Worm (Caenorhabditis elegans) whole organism, midembryonic: ENCODE data around the gene pro-3.

Source experiments
- T22C8.4 ChIP-seq: fragments of 200-800 bp; sonication (Bioruptor generic); IDR thresholded peaks from 2 replicates; pipeline ENCODE4 v1.3.6; 2022; ENCODE audit warnings: missing genetic modification characterization, missing compliant biosample characterization
- cog-1 ChIP-seq: sonication (generic microtip); optimal IDR thresholded peaks from 2 replicates; lab custom pipeline; 2016; ENCODE audit warnings: missing genetic modification characterization, missing compliant biosample characterization
- flt-1 ChIP-seq: fragments of 200-800 bp; sonication (Bioruptor generic); IDR thresholded peaks from 2 replicates; pipeline ENCODE4 v1.3.6; 2022; ENCODE audit warnings: missing genetic modification characterization, missing compliant biosample characterization
- klf-2 ChIP-seq: fragments of 200-800 bp; sonication (Bioruptor generic); conservative IDR thresholded peaks from 2 replicates; pipeline ENCODE4 v1.3.6; 2022; ENCODE audit warnings: missing genetic modification reagents, missing genetic modification characterization, missing compliant biosample characterization
- med-1 ChIP-seq: sonication (generic microtip); optimal IDR thresholded peaks from 2 replicates; lab custom pipeline; 2017; ENCODE audit warnings: missing genetic modification characterization, mild to moderate bottlenecking, missing compliant biosample characterization, antibody characterized with exemption, missing genetic modification reagents; ENCODE audit not compliant: insufficient read depth
- ref-1 ChIP-seq: fragments of 200-800 bp; sonication (Bioruptor generic); conservative IDR thresholded peaks from 2 replicates; pipeline ENCODE4 v1.3.6; 2022; ENCODE audit warnings: missing genetic modification reagents, missing genetic modification characterization, missing compliant biosample characterization
- tab-1 ChIP-seq: fragments of 200-800 bp; sonication (Bioruptor generic); IDR thresholded peaks from 2 replicates; pipeline ENCODE4 v1.3.6; 2022; ENCODE audit warnings: missing genetic modification characterization, missing compliant biosample characterization
- ztf-23 ChIP-seq: fragments of 200-800 bp; sonication (Bioruptor generic); IDR thresholded peaks from 2 replicates; pipeline ENCODE4 v1.3.6; 2022; ENCODE audit warnings: missing genetic modification reagents, missing genetic modification characterization, missing compliant biosample characterization
- ztf-29 ChIP-seq: fragments of 200-800 bp; sonication (Bioruptor generic); IDR thresholded peaks from 2 replicates; pipeline ENCODE4 v1.3.6; 2022; ENCODE audit warnings: missing genetic modification reagents, missing genetic modification characterization, missing compliant biosample characterization

DNA sequence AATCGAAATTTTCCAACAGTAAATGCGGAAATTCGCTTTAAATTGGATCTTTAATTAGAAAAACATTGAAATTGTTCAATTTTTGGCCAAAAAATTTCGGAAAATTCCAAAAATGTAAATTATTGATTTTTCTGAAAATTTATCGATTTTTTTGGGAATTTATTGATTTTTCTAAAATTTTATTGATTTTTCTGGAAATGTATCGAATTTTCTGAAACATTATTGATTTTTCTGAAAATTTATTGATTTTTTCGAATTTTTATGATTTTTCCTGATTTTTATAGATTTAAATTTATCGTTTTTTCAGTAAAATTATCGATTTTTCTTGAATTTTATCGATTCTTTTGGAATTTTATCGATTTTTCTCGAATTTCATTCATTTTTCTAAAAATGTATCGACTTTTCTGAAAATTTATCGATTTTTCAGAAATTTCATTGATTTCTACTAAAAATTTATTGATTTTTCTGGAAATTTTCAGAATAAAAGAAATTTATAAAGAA lies 1.3 kb downstream of the pro-3 start:
- TF ChIP-seq flt-1 (no peak), ztf-23 (GFP tag; lab: Robert Waterston, UW) (no peak), tab-1 (GFP tag; lab: Robert Waterston, UW) (no peak), ref-1 (GFP tag; lab: Robert Waterston, UW) (no peak), klf-2 (no peak), T22C8.4 (GFP tag; lab: Robert Waterston, UW) (peak; percentile 89), med-1 (GFP tag; lab: Kevin White, UChicago) (no peak), cog-1 (tag; lab: Kevin White, UChicago) (no peak), ztf-29 (GFP tag; lab: Robert Waterston, UW) (no peak)
